Fruit fly (Drosophila melanogaster) whole organism, pupa: ENCODE measurements around the gene tau.
A peak's percentile ranks its signal among the peaks of the same experiment; 100 is the strongest.

ENCODE experiments used
- CG12605 ChIP-seq: fragments of 200-800 bp; sonication (Bioruptor generic); IDR thresholded peaks from 2 replicates; pipeline ENCODE4 v1.3.6; 2022; ENCODE audit warnings: missing biosample characterization, missing genetic modification characterization
- CG14655 ChIP-seq: fragments of 200-800 bp; sonication (Bioruptor generic); optimal IDR thresholded peaks from 3 replicates; lab custom pipeline; 2017; ENCODE audit warnings: mild to moderate bottlenecking, missing biosample characterization, missing genetic modification reagents, missing genetic modification characterization
- CG15710 ChIP-seq: fragments of 200-800 bp; sonication (Bioruptor generic); optimal IDR thresholded peaks from 2 replicates; lab custom pipeline; 2018; ENCODE audit warnings: missing biosample characterization, mild to moderate bottlenecking, missing genetic modification characterization, moderate library complexity
- CG32121 ChIP-seq: fragments of 200-800 bp; sonication (Bioruptor generic); IDR thresholded peaks from 2 replicates; pipeline ENCODE4 v1.3.6; 2022; ENCODE audit warnings: missing biosample characterization, missing genetic modification characterization
- CG34367 ChIP-seq: fragments of 200-800 bp; sonication (Bioruptor generic); optimal IDR thresholded peaks from 2 replicates; lab custom pipeline; 2018; ENCODE audit warnings: missing biosample characterization, mild to moderate bottlenecking, missing genetic modification characterization
- CG4496 ChIP-seq: fragments of 200-800 bp; sonication (Bioruptor generic); IDR thresholded peaks from 3 replicates; pipeline ENCODE4 v1.3.6; 2022; ENCODE audit warnings: missing biosample characterization, missing genetic modification characterization
- CG8159 ChIP-seq: fragments of 200-800 bp; sonication (Bioruptor generic); optimal IDR thresholded peaks from 3 replicates; lab custom pipeline; 2018; ENCODE audit warnings: missing biosample characterization, mild to moderate bottlenecking, missing genetic modification characterization, moderate library complexity
- CG8301 ChIP-seq: fragments of 200-800 bp; sonication (Bioruptor generic); optimal IDR thresholded peaks from 2 replicates; lab custom pipeline; 2018; ENCODE audit warnings: missing biosample characterization, mild to moderate bottlenecking, missing genetic modification characterization
- D1 ChIP-seq: fragments of 200-800 bp; sonication (Bioruptor generic); optimal IDR thresholded peaks from 2 replicates; lab custom pipeline; 2018; ENCODE audit warnings: missing biosample characterization, mild to moderate bottlenecking, missing genetic modification characterization, moderate library complexity
- EcR ChIP-seq: fragments of 200-800 bp; sonication (Bioruptor generic); optimal IDR thresholded peaks from 3 replicates; lab custom pipeline; 2019; ENCODE audit warnings: missing biosample characterization, missing genetic modification characterization, mild to moderate bottlenecking, moderate library complexity, missing genetic modification reagents
- Ets98B ChIP-seq: fragments of 200-800 bp; sonication (Bioruptor generic); IDR thresholded peaks from 2 replicates; pipeline ENCODE4 v1.3.6; 2022; ENCODE audit warnings: missing biosample characterization, missing genetic modification characterization
- Pif1A ChIP-seq: fragments of 200-800 bp; sonication (Bioruptor generic); optimal IDR thresholded peaks from 3 replicates; lab custom pipeline; 2016; ENCODE audit warnings: missing biosample characterization, missing genetic modification characterization
- gl ChIP-seq: fragments of 200-800 bp; sonication (Bioruptor generic); optimal IDR thresholded peaks from 2 replicates; lab custom pipeline; 2018; ENCODE audit warnings: missing biosample characterization, mild to moderate bottlenecking, missing genetic modification characterization
- rn ChIP-seq: fragments of 200-800 bp; sonication (Bioruptor generic); IDR thresholded peaks from 2 replicates; pipeline ENCODE4 v1.3.6; 2022; ENCODE audit warnings: missing biosample characterization, missing genetic modification characterization

DNA sequence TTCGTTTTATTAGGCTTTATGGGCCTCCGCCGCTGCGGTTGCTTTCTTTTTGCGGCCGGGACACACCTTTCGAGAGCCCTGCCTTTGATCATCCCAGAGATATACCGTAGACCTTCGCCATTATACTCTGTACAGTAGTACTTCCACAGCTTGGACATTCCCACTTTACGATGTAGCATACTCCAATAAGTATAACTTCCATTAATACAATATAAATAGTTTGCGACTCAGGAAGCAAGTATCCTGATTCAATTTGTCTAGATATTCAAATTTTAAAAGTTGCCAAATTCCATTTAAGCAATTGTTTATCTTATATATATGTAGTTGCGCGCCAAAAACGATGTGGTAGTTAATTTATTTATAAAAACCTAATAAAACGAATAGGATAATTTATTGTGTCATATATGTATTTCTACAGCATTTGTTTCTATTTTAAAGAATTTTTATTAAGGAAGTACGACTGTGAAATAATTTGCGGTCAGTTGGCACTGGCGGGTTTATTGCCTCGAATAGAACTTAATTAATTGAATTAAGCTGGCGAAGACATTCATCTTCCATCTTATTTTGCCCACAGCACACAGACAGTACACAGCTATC lies 19.4 kb downstream of the tau start:
- TF ChIP-seq D1 (tag; lab: Kevin White, UChicago) (no peak), CG34367 (tag; lab: Kevin White, UChicago) (no peak), Ets98B (GFP tag; lab: Robert Waterston, UW) (no peak), rn (GFP tag; lab: Robert Waterston, UW) (no peak), gl (no peak), CG4496 (GFP tag; lab: Robert Waterston, UW) (no peak), CG32121 (GFP tag; lab: Robert Waterston, UW) (no peak), EcR (GFP tag; lab: Kevin White, UChicago) (no peak), CG12605 (GFP tag; lab: Robert Waterston, UW) (no peak), Pif1A (GFP tag; lab: Kevin White, UChicago) (no peak), CG8301 (tag; lab: Kevin White, UChicago) (no peak), CG14655 (no peak), CG15710 (tag; lab: Kevin White, UChicago) (peak; percentile 0), CG8159 (peak; percentile 22)
